Fruit fly (Drosophila melanogaster) whole organism, prepupa: ENCODE results near the gene Dnaaf6.

Experiments used
- Blimp-1 ChIP-seq: fragments of 200-800 bp; sonication (Bioruptor generic); optimal IDR thresholded peaks from 3 replicates; lab custom pipeline; 2017; ENCODE audit warnings: missing biosample characterization, missing genetic modification characterization, mild to moderate bottlenecking, moderate library complexity, missing genetic modification reagents
- CG1621 ChIP-seq: fragments of 200-800 bp; sonication (Bioruptor generic); optimal IDR thresholded peaks from 3 replicates; lab custom pipeline; 2018; ENCODE audit warnings: missing biosample characterization, mild to moderate bottlenecking, missing genetic modification characterization
- CG31627 ChIP-seq: fragments of 200-800 bp; sonication (Bioruptor generic); optimal IDR thresholded peaks from 3 replicates; lab custom pipeline; 2016; ENCODE audit warnings: missing biosample characterization, missing genetic modification characterization
- CG9139 ChIP-seq: fragments of 200-800 bp; sonication (Bioruptor generic); optimal IDR thresholded peaks from 3 replicates; lab custom pipeline; 2017; ENCODE audit warnings: missing biosample characterization, mild to moderate bottlenecking, missing genetic modification characterization
- OdsH ChIP-seq: fragments of 200-800 bp; sonication (Bioruptor generic); optimal IDR thresholded peaks from 3 replicates; lab custom pipeline; 2016; ENCODE audit warnings: missing biosample characterization, missing genetic modification characterization
- Sox102F ChIP-seq: fragments of 200-800 bp; sonication (Bioruptor generic); optimal IDR thresholded peaks from 2 replicates; lab custom pipeline; 2016; ENCODE audit warnings: missing biosample characterization, mild to moderate bottlenecking, missing genetic modification characterization

dm6 chr3L:14697005-14697404, 12.4 kb downstream of the Dnaaf6 start, which contains the start of gene CG13474:
- TF ChIP-seq CG31627 (GFP tag; lab: Kevin White, UChicago) (no peak), OdsH (GFP tag; lab: Kevin White, UChicago) (no peak), CG9139 (GFP tag; lab: Kevin White, UChicago) (no peak), Blimp-1 (GFP tag; lab: Kevin White, UChicago) (no peak), Sox102F (GFP tag; lab: Kevin White, UChicago) (no peak), CG1621 (tag; lab: Kevin White, UChicago) (no peak)
